Worm (Caenorhabditis elegans) whole organism, L4 larva: ENCODE results near the gene nsun-5.

Experiments
- D1046.2 ChIP-seq: fragments of 200-800 bp; sonication (Bioruptor generic); IDR thresholded peaks from 2 replicates; pipeline ENCODE4 v1.3.6; 2022; ENCODE audit warnings: missing genetic modification characterization, missing compliant biosample characterization
- F26F4.8 ChIP-seq: fragments of 200-800 bp; sonication (Bioruptor generic); conservative IDR thresholded peaks from 2 replicates; pipeline ENCODE4 v1.3.6; 2022; ENCODE audit warnings: missing genetic modification characterization, missing compliant biosample characterization
- R02D3.7 ChIP-seq: fragments of 150-350 bp; sonication (generic microtip); optimal IDR thresholded peaks from 3 replicates; lab custom pipeline; 2014; ENCODE audit warnings: missing biosample characterization, missing genetic modification characterization
- T26A8.4 ChIP-seq: fragments of 200-800 bp; sonication (Bioruptor generic); IDR thresholded peaks from 2 replicates; pipeline ENCODE4 v1.3.6; 2022; ENCODE audit warnings: missing genetic modification characterization, missing compliant biosample characterization
- Y75B8A.6 ChIP-seq: fragments of 200-800 bp; sonication (Bioruptor generic); IDR thresholded peaks from 2 replicates; pipeline ENCODE4 v1.3.6; 2022; ENCODE audit warnings: missing genetic modification reagents, missing genetic modification characterization, missing compliant biosample characterization
- ZK337.2 ChIP-seq: fragments of 200-800 bp; sonication (Bioruptor generic); IDR thresholded peaks from 2 replicates; pipeline ENCODE4 v1.3.6; 2022; ENCODE audit warnings: missing genetic modification reagents, missing genetic modification characterization, missing compliant biosample characterization
- ZK546.5 ChIP-seq, 2 experiments: sonication (generic microtip); optimal IDR thresholded peaks; 2 replicates each; lab custom pipeline; 2017; ENCODE audit warnings: missing biosample characterization in 2 of 2, missing genetic modification characterization in 2 of 2
- arid-1 ChIP-seq: fragments of 200-800 bp; sonication (Bioruptor generic); conservative IDR thresholded peaks from 2 replicates; pipeline ENCODE4 v1.3.6; 2022; ENCODE audit warnings: missing genetic modification reagents, missing genetic modification characterization, missing compliant biosample characterization
- attf-4 ChIP-seq: sonication (generic microtip); optimal IDR thresholded peaks from 3 replicates; lab custom pipeline; 2017; ENCODE audit warnings: missing biosample characterization, missing genetic modification characterization
- ceh-32 ChIP-seq: sonication (generic microtip); optimal IDR thresholded peaks from 2 replicates; lab custom pipeline; 2016; ENCODE audit warnings: mild to moderate bottlenecking, missing genetic modification characterization, missing compliant biosample characterization; ENCODE audit not compliant: poor library complexity
- ceh-44 ChIP-seq: fragments of 200-800 bp; sonication (Bioruptor generic); IDR thresholded peaks from 2 replicates; pipeline ENCODE4 v1.3.6; 2022; ENCODE audit warnings: missing genetic modification reagents, missing genetic modification characterization, missing compliant biosample characterization
- ceh-82 ChIP-seq: sonication (generic microtip); optimal IDR thresholded peaks from 2 replicates; lab custom pipeline; 2017; ENCODE audit warnings: missing biosample characterization, missing genetic modification characterization
- ces-1 ChIP-seq: fragments of 150-350 bp; sonication (generic microtip); optimal IDR thresholded peaks from 4 replicates; lab custom pipeline; 2014; ENCODE audit warnings: missing biosample characterization, missing genetic modification reagents, missing genetic modification characterization
- cey-2 ChIP-seq: sonication (generic microtip); optimal IDR thresholded peaks from 3 replicates; lab custom pipeline; 2017; ENCODE audit warnings: missing genetic modification characterization, mild to moderate bottlenecking, missing compliant biosample characterization, antibody characterized with exemption, borderline replicate concordance; ENCODE audit not compliant: insufficient read depth
- ctbp-1 ChIP-seq: fragments of 200-800 bp; sonication (Bioruptor generic); IDR thresholded peaks from 2 replicates; pipeline ENCODE4 v1.3.6; 2022; ENCODE audit warnings: missing genetic modification reagents, missing genetic modification characterization, missing compliant biosample characterization
- daf-16 ChIP-seq, 3 experiments: sonication (generic microtip); optimal IDR thresholded peaks; 2 replicates each; lab custom pipeline; 2016 to 2017; ENCODE audit warnings: missing genetic modification characterization in 3 of 3, missing genetic modification reagents in 3 of 3, mild to moderate bottlenecking in 2 of 3, missing compliant biosample characterization in 2 of 3, missing biosample characterization in 1 of 3, moderate library complexity in 1 of 3
- dmd-6 ChIP-seq: fragments of 200-800 bp; sonication (Bioruptor generic); IDR thresholded peaks from 2 replicates; pipeline ENCODE4 v1.3.6; 2022; ENCODE audit warnings: missing genetic modification reagents, missing genetic modification characterization, missing compliant biosample characterization
- dpl-1 ChIP-seq: fragments of 150-350 bp; optimal IDR thresholded peaks from 2 replicates; lab custom pipeline; 2014; ENCODE audit warnings: missing biosample characterization, missing genetic modification reagents, missing genetic modification characterization
- dve-1 ChIP-seq: sonication (generic microtip); optimal IDR thresholded peaks from 2 replicates; lab custom pipeline; 2017; ENCODE audit warnings: antibody characterized with exemption, mild to moderate bottlenecking, missing genetic modification characterization, missing compliant biosample characterization; ENCODE audit not compliant: insufficient read depth
- egl-27 ChIP-seq: sonication (generic microtip); optimal IDR thresholded peaks from 3 replicates; lab custom pipeline; 2017; ENCODE audit warnings: missing biosample characterization, missing genetic modification reagents, missing genetic modification characterization
- fos-1 ChIP-seq: fragments of 150-350 bp; optimal IDR thresholded peaks from 2 replicates; lab custom pipeline; 2014; ENCODE audit warnings: missing biosample characterization, missing genetic modification characterization
- hif-1 ChIP-seq, 2 experiments: sonication (generic microtip); optimal IDR thresholded peaks; 2 replicates each; lab custom pipeline; 2016 to 2017; ENCODE audit warnings: missing compliant biosample characterization in 2 of 2, missing genetic modification characterization in 2 of 2, missing genetic modification reagents in 2 of 2, missing genotype in 2 of 2, mild to moderate bottlenecking in 1 of 2
- lin-13 ChIP-seq: fragments of 150-350 bp; optimal IDR thresholded peaks from 2 replicates; lab custom pipeline; 2014; ENCODE audit warnings: missing biosample characterization, missing genetic modification reagents, missing genetic modification characterization
- lin-38 ChIP-seq: fragments of 200-800 bp; sonication (Bioruptor generic); IDR thresholded peaks from 2 replicates; pipeline ENCODE4 v1.3.6; 2022; ENCODE audit warnings: missing genetic modification reagents, missing genetic modification characterization, missing compliant biosample characterization
- lir-3 ChIP-seq: sonication (generic microtip); optimal IDR thresholded peaks from 2 replicates; lab custom pipeline; 2016; ENCODE audit warnings: mild to moderate bottlenecking, missing genetic modification characterization, missing compliant biosample characterization
- madf-5 ChIP-seq, 2 experiments: fragments of 200-800 bp; sonication (Bioruptor generic); IDR thresholded peaks; 2 replicates each; pipeline ENCODE4 v1.3.6; 2022; ENCODE audit warnings: missing compliant biosample characterization in 2 of 2, missing genetic modification characterization in 2 of 2
- mdl-1 ChIP-seq, 2 experiments: fragments of 150-350 bp in 1 of 2; sonication (generic microtip) in 1 of 2; optimal IDR thresholded peaks; 2 replicates each; lab custom pipeline; 2014 to 2017; ENCODE audit warnings: missing biosample characterization in 2 of 2, missing genetic modification characterization in 2 of 2
- mdt-29 ChIP-seq: fragments of 200-800 bp; sonication (Bioruptor generic); IDR thresholded peaks from 2 replicates; pipeline ENCODE4 v1.3.6; 2022; ENCODE audit warnings: missing genetic modification reagents, missing genetic modification characterization, missing compliant biosample characterization
- mep-1 ChIP-seq: fragments of 150-350 bp; sonication (generic microtip); optimal IDR thresholded peaks from 3 replicates; lab custom pipeline; 2014; ENCODE audit warnings: missing biosample characterization, missing genetic modification characterization
- mxl-3 ChIP-seq: fragments of 200-800 bp; sonication (Bioruptor generic); optimal IDR thresholded peaks from 2 replicates; lab custom pipeline; 2018; ENCODE audit warnings: mild to moderate bottlenecking, missing genetic modification characterization, missing compliant biosample characterization
- nhr-102 ChIP-seq: sonication (generic microtip); optimal IDR thresholded peaks from 2 replicates; lab custom pipeline; 2016; ENCODE audit warnings: mild to moderate bottlenecking, missing genetic modification characterization, moderate library complexity, missing compliant biosample characterization
- nhr-111 ChIP-seq: fragments of 200-800 bp; sonication (Bioruptor generic); optimal IDR thresholded peaks from 2 replicates; lab custom pipeline; 2018; ENCODE audit warnings: mild to moderate bottlenecking, missing genetic modification characterization, missing compliant biosample characterization
- nhr-237 ChIP-seq: sonication (generic microtip); optimal IDR thresholded peaks from 2 replicates; lab custom pipeline; 2017; ENCODE audit warnings: missing biosample characterization, missing genetic modification characterization
- nhr-28 ChIP-seq: fragments of 150-350 bp; optimal IDR thresholded peaks from 2 replicates; lab custom pipeline; 2014; ENCODE audit warnings: missing biosample characterization, missing genetic modification characterization
- nhr-41 ChIP-seq: fragments of 200-800 bp; sonication (Bioruptor generic); IDR thresholded peaks from 2 replicates; pipeline ENCODE4 v1.3.6; 2022; ENCODE audit warnings: missing genetic modification reagents, missing genetic modification characterization, missing compliant biosample characterization
- nhr-42 ChIP-seq: fragments of 200-800 bp; sonication (Bioruptor generic); IDR thresholded peaks from 2 replicates; pipeline ENCODE4 v1.3.6; 2022; ENCODE audit warnings: missing genetic modification characterization, missing compliant biosample characterization
- nhr-48 ChIP-seq: sonication (generic microtip); optimal IDR thresholded peaks from 2 replicates; lab custom pipeline; 2016; ENCODE audit warnings: mild to moderate bottlenecking, missing genetic modification characterization, missing compliant biosample characterization
- nhr-6 ChIP-seq: fragments of 150-350 bp; optimal IDR thresholded peaks from 2 replicates; lab custom pipeline; 2014; ENCODE audit warnings: missing biosample characterization, missing genetic modification characterization
- nhr-76 ChIP-seq: fragments of 150-350 bp; optimal IDR thresholded peaks from 2 replicates; lab custom pipeline; 2014; ENCODE audit warnings: missing biosample characterization, missing genetic modification characterization
- nhr-77 ChIP-seq: fragments of 150-350 bp; optimal IDR thresholded peaks from 2 replicates; lab custom pipeline; 2014; ENCODE audit warnings: missing biosample characterization, missing genetic modification characterization
- pqm-1 ChIP-seq: sonication (generic microtip); optimal IDR thresholded peaks from 2 replicates; lab custom pipeline; 2017; ENCODE audit warnings: missing biosample characterization, missing genetic modification characterization
- sdz-12 ChIP-seq: fragments of 200-800 bp; sonication (Bioruptor generic); optimal IDR thresholded peaks from 2 replicates; lab custom pipeline; 2018; ENCODE audit warnings: mild to moderate bottlenecking, missing genetic modification characterization, missing compliant biosample characterization
- set-16 ChIP-seq: fragments of 200-800 bp; sonication (Bioruptor generic); IDR thresholded peaks from 2 replicates; pipeline ENCODE4 v1.3.6; 2022; ENCODE audit warnings: missing genetic modification reagents, missing genetic modification characterization, missing compliant biosample characterization
- snpc-1.2 ChIP-seq: fragments of 200-800 bp; sonication (Bioruptor generic); IDR thresholded peaks from 2 replicates; pipeline ENCODE4 v1.3.6; 2022; ENCODE audit warnings: missing genetic modification reagents, missing genetic modification characterization, missing compliant biosample characterization
- spr-1 ChIP-seq: sonication (generic microtip); optimal IDR thresholded peaks from 2 replicates; lab custom pipeline; 2016; ENCODE audit warnings: mild to moderate bottlenecking, missing genetic modification characterization, missing compliant biosample characterization
- tra-1 ChIP-seq: fragments of 200-800 bp; sonication (Bioruptor generic); IDR thresholded peaks from 2 replicates; pipeline ENCODE4 v1.3.6; 2022; ENCODE audit warnings: missing genetic modification reagents, missing genetic modification characterization, missing compliant biosample characterization
- zag-1 ChIP-seq: fragments of 150-350 bp; optimal IDR thresholded peaks from 2 replicates; lab custom pipeline; 2014; ENCODE audit warnings: missing biosample characterization, missing genetic modification characterization
- zip-2 ChIP-seq: fragments of 150-350 bp; optimal IDR thresholded peaks from 2 replicates; lab custom pipeline; 2014; ENCODE audit warnings: missing biosample characterization, missing genetic modification characterization
- ztf-11 ChIP-seq: fragments of 150-350 bp; optimal IDR thresholded peaks from 2 replicates; lab custom pipeline; 2014; ENCODE audit warnings: missing biosample characterization, missing genetic modification characterization
- ztf-7 ChIP-seq: fragments of 150-350 bp; optimal IDR thresholded peaks from 2 replicates; lab custom pipeline; 2014; ENCODE audit warnings: missing biosample characterization, missing genetic modification characterization

The nsun-5 gene

ce11 chrII:15025599-15026164, 56.3 kb downstream of the nsun-5 start, which contains the start of gene cmtr-1:
Gene cmtr-1 (plus strand): TSS chrII:15026114.
- TF ChIP-seq mdl-1 (tag; optimal IDR thresholded peaks at IDR 0.05; lab: Kevin White, UChicago) (peak; percentile 57 to 77), ceh-32 (tag; lab: Kevin White, UChicago) (peak; percentile 61), ZK546.5 (tag; optimal IDR thresholded peaks at IDR 0.05; lab: Kevin White, UChicago) (peak; percentile 38 to 39), Y75B8A.6 (no peak), nhr-237 (tag; lab: Kevin White, UChicago) (peak; percentile 33), tra-1 (GFP tag; lab: Robert Waterston, UW) (peak; percentile 76), hif-1 (tag; optimal IDR thresholded peaks at IDR 0.05; lab: Kevin White, UChicago) (peak; percentile 73 to 79), fos-1 (no peak), D1046.2 (GFP tag; lab: Robert Waterston, UW) (peak; percentile 75; the same call in 1 of the 2 replicates), pqm-1 (tag; lab: Kevin White, UChicago) (peak; percentile 50), ctbp-1 (GFP tag; lab: Robert Waterston, UW) (peak; percentile 80), daf-16 (GFP tag; optimal IDR thresholded peaks at IDR 0.05; lab: Kevin White, UChicago) (peak; percentile 82 to 93), daf-16 (tag; optimal IDR thresholded peaks at IDR 0.05; lab: Kevin White, UChicago) (peak; percentile 92), ztf-11 (tag; lab: Kevin White, UChicago) (no peak), snpc-1.2 (GFP tag; lab: Robert Waterston, UW) (peak; percentile 86), lin-13 (peak; percentile 96), dmd-6 (GFP tag; lab: Robert Waterston, UW) (peak; percentile 95), mxl-3 (GFP tag; lab: Kevin White, UChicago) (peak; percentile 86), ceh-82 (tag; lab: Kevin White, UChicago) (no peak), lin-38 (GFP tag; lab: Robert Waterston, UW) (peak; percentile 92), T26A8.4 (GFP tag; lab: Robert Waterston, UW) (peak; percentile 97), set-16 (peak; percentile 60; the same call in 1 of the 2 replicates), lir-3 (tag; lab: Kevin White, UChicago) (peak; percentile 54), nhr-42 (GFP tag; lab: Robert Waterston, UW) (peak; percentile 98), ces-1 (GFP tag; lab: Kevin White, UChicago) (peak; percentile 15), zag-1 (tag; lab: Kevin White, UChicago) (no peak), nhr-111 (peak; percentile 25), dpl-1 (GFP tag; lab: Kevin White, UChicago) (peak; percentile 91), egl-27 (no peak), dve-1 (tag; lab: Kevin White, UChicago) (peak; percentile 99), nhr-28 (tag; lab: Kevin White, UChicago) (peak; percentile 83), ztf-7 (tag; lab: Kevin White, UChicago) (peak; percentile 93), nhr-102 (peak; percentile 96), cey-2 (tag; lab: Kevin White, UChicago) (no peak), attf-4 (tag; lab: Kevin White, UChicago) (no peak), mep-1 (peak; percentile 98), sdz-12 (GFP tag; lab: Kevin White, UChicago) (peak; percentile 81), madf-5 (GFP tag; IDR thresholded peaks at IDR 0.05; lab: Robert Waterston, UW) (peak in 1 of 2 experiments; percentile 67; a peak in 1 of 4 replicates), nhr-76 (no peak), F26F4.8 (GFP tag; lab: Robert Waterston, UW) (no peak), spr-1 (tag; lab: Kevin White, UChicago) (peak; percentile 95), nhr-41 (GFP tag; lab: Robert Waterston, UW) (peak; percentile 84), nhr-77 (peak; percentile 97), R02D3.7 (tag; lab: Kevin White, UChicago) (no peak), nhr-48 (tag; lab: Kevin White, UChicago) (peak; percentile 87), ZK337.2 (GFP tag; lab: Robert Waterston, UW) (peak; percentile 5; the same call in 1 of the 2 replicates), mdt-29 (GFP tag; lab: Robert Waterston, UW) (peak; percentile 92), ceh-44 (GFP tag; lab: Robert Waterston, UW) (no peak), nhr-6 (peak; percentile 75), zip-2 (peak; percentile 84), arid-1 (GFP tag; lab: Robert Waterston, UW) (peak; percentile 96)
